Worm (Caenorhabditis elegans) whole organism, mixed stage, embryonic: ENCODE results near the gene C29F9.2.
"Not testable (repeated sequence)": the region's sequence is repeated elsewhere in the genome, so short reads cannot be mapped to it uniquely, and the experiment has no call there.

Experiments
- blmp-1 ChIP-seq: fragments of 150-350 bp; optimal IDR thresholded peaks from 2 replicates; lab custom pipeline; 2014; ENCODE audit warnings: missing biosample characterization, missing genetic modification characterization
- ceh-39 ChIP-seq: fragments of 150-350 bp; optimal IDR thresholded peaks from 2 replicates; lab custom pipeline; 2014; ENCODE audit warnings: missing biosample characterization, missing genetic modification characterization
- lsy-2 ChIP-seq: fragments of 150-350 bp; optimal IDR thresholded peaks from 2 replicates; lab custom pipeline; 2014; ENCODE audit warnings: missing biosample characterization, missing genetic modification characterization
- nhr-76 ChIP-seq: sonication (generic microtip); optimal IDR thresholded peaks from 2 replicates; lab custom pipeline; 2017; ENCODE audit warnings: missing biosample characterization, missing genetic modification characterization
- snpc-4 ChIP-seq: fragments of 150-350 bp; optimal IDR thresholded peaks from 2 replicates; lab custom pipeline; 2014; ENCODE audit warnings: missing biosample characterization, missing genetic modification characterization
- sptf-1 ChIP-seq: sonication (generic microtip); optimal IDR thresholded peaks from 2 replicates; lab custom pipeline; 2017; ENCODE audit warnings: mild to moderate bottlenecking, missing genetic modification characterization, moderate library complexity, missing compliant biosample characterization
- unc-39 ChIP-seq: fragments of 150-350 bp; optimal IDR thresholded peaks from 2 replicates; lab custom pipeline; 2014; ENCODE audit warnings: missing biosample characterization, missing genetic modification characterization

DNA sequence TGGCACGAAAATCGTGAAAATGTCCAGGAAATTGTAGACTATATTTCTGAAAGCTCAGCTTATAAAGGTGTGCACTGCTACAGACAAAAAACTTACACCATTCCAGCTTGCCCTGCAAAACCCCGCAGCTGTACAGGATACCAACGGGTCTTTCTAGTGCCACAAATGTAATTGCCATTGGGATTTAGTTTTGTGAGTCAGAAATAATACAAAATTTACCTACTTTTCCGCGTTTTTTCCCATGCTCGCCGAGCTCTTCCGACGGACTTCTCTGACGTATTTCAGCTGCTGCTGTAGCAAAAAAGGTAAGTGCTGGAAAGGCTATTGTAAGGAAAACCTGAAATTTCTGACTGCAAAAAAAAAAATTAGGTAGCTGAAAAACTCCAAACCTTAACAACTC is 33.7 kb upstream of the C29F9.2 start, which contains the start of gene C29F9.8:
- not testable (repeated sequence) for TF ChIP-seq unc-39; nhr-76; ceh-39 (tag; lab: Kevin White, UChicago); sptf-1 (tag; lab: Kevin White, UChicago); snpc-4; lsy-2; blmp-1 (tag; lab: Kevin White, UChicago)
